Fruit fly (Drosophila melanogaster): ENCODE measurements around the gene Tet.

Tet gene

dm6 chr3L:2879005-2879826 is at the start of gene Tet:
Tet (minus strand) TSS chr3L:2879158.
- TF ChIP-seq insv (optimal IDR thresholded peaks at IDR 0.05) (no peak), Myc (optimal IDR thresholded peaks at IDR 0.05) (no peak), Sin3A (optimal IDR thresholded peaks at IDR 0.05) (no peak), h (optimal IDR thresholded peaks at IDR 0.05) (no peak), psq (optimal IDR thresholded peaks at IDR 0.05) (no peak), ttk (optimal IDR thresholded peaks at IDR 0.05) (no peak)

- no peak for TF ChIP-seq Myc (optimal IDR thresholded peaks at IDR 0.05)
- TF ChIP-seq h (optimal IDR thresholded peaks at IDR 0.05): no peak
- TF ChIP-seq insv (optimal IDR thresholded peaks at IDR 0.05): no peak
- no peak for TF ChIP-seq ttk (optimal IDR thresholded peaks at IDR 0.05)
- no peak for TF ChIP-seq Sin3A (optimal IDR thresholded peaks at IDR 0.05)
- TF ChIP-seq psq (optimal IDR thresholded peaks at IDR 0.05): no peak
Observed at dm6 chr3L:2923097-2923496, 44.1 kb upstream of the Tet start.

- TF ChIP-seq h (optimal IDR thresholded peaks at IDR 0.05) (no peak), ttk (optimal IDR thresholded peaks at IDR 0.05) (no peak), insv (optimal IDR thresholded peaks at IDR 0.05) (no peak), psq (optimal IDR thresholded peaks at IDR 0.05) (no peak), Myc (optimal IDR thresholded peaks at IDR 0.05) (no peak)
Observed at dm6 chr3L:2918628-2919027, 39.7 kb upstream of the Tet start.

- TF ChIP-seq insv (optimal IDR thresholded peaks at IDR 0.05): no peak
- no peak for TF ChIP-seq psq (optimal IDR thresholded peaks at IDR 0.05)
- no peak for TF ChIP-seq ttk (optimal IDR thresholded peaks at IDR 0.05)
- TF ChIP-seq Sin3A (optimal IDR thresholded peaks at IDR 0.05): no peak
- no peak for TF ChIP-seq Myc (optimal IDR thresholded peaks at IDR 0.05)
- no peak for TF ChIP-seq h (optimal IDR thresholded peaks at IDR 0.05)
Observed at dm6 chr3L:2916554-2916953, 37.6 kb upstream of the Tet start, which contains the start of gene CG9970. CG9970 (minus strand) TSS chr3L:2916654.

DNA sequence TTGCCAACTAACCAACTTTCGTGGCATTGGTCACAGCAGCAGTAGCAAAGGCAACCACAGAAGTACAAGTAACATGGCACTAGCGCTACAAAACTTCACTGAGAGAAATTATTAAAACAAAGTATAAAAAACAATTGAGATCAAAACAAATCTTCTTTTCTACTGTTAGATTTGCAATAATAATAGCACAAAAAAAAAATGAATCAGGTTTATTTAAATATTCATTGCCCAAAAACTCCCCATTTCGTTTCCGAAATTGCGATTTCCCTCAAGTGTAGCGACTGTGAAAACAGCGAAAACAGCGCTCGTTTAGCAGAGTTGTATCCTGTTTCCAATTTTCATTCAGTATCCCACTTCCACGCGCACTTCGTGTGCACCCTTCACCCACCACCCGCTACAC is 34.3 kb upstream of the Tet start:
- TF ChIP-seq insv (optimal IDR thresholded peaks at IDR 0.05): no peak

dm6 chr3L:2909523-2910042 is 30.6 kb upstream of the Tet start:
- no peak for TF ChIP-seq Sin3A (optimal IDR thresholded peaks at IDR 0.05)

dm6 chr3L:2906404-2906803 is 27.4 kb upstream of the Tet start:
- TF ChIP-seq h (optimal IDR thresholded peaks at IDR 0.05) (no peak), psq (optimal IDR thresholded peaks at IDR 0.05) (no peak), ttk (optimal IDR thresholded peaks at IDR 0.05) (no peak)

dm6 chr3L:2896371-2896958 is 17.5 kb upstream of the Tet start:
- TF ChIP-seq Sin3A (optimal IDR thresholded peaks at IDR 0.05) (no peak), insv (optimal IDR thresholded peaks at IDR 0.05) (no peak), Myc (optimal IDR thresholded peaks at IDR 0.05) (no peak), psq (optimal IDR thresholded peaks at IDR 0.05) (no peak), ttk (optimal IDR thresholded peaks at IDR 0.05) (no peak), h (optimal IDR thresholded peaks at IDR 0.05) (no peak)

DNA sequence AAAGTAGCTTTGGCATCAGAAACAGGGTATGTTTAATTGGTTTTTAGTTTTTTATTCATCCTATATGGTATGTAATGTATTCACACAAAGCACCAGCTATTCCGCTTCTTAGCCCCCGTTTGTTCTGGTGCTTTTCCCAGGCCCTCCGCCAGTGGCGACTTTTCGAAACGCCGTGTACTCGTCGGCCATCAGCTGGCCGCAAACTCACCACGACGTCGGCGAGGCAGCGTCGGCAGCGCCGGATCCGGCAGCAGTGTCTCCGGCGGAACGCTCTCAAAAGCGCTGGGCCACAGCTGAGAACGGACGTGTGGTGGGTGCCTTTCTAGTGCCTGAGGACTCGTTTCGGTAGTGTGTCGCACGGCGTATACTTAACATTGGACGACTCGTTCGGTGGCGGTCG is 15.8 kb upstream of the Tet start, which contains the start of gene Shab:
Gene Shab (plus strand): TSS at position 268 of the 400 bp plus-strand sequence.
- TF ChIP-seq insv (optimal IDR thresholded peaks at IDR 0.05): no peak
- no peak for TF ChIP-seq ttk (optimal IDR thresholded peaks at IDR 0.05)

DNA sequence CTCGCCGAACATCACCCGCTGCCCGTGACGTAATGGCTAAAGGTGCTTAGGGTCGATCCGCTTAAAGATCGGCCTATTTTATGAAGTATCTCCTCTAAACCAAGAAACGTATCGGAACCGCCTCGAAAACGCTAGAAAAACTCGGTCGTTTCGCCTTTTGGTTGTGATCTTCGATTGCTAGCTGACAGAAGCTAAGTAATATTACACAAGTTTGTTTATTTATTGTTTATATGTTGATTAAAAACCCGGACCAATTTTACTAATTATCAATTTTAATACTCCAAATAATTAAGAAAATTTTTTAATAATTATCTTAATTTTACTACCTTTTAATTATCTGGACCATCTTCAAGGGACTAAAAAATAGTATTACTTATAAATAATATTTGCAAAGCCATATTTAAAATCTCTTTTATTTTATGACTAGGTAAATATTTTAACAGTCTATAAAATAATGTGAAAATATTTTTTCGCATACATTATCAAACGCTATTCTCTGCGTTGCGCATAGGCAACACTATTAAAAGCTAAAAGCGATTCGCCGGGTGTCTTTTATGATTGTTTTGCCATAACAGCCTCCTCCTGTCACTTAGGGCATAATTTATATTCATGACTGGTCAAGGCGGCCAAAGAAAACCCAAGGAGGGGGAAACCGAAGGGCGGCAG is 15.0 kb upstream of the Tet start:
- TF ChIP-seq psq (optimal IDR thresholded peaks at IDR 0.05) (no peak), h (optimal IDR thresholded peaks at IDR 0.05) (no peak), insv (optimal IDR thresholded peaks at IDR 0.05) (no peak), ttk (optimal IDR thresholded peaks at IDR 0.05) (no peak)

dm6 chr3L:2892105-2892504 is 13.1 kb upstream of the Tet start, which contains the start of gene spz5:
spz5 (minus strand) TSS chr3L:2892166.
- TF ChIP-seq h (optimal IDR thresholded peaks at IDR 0.05) (no peak), ttk (optimal IDR thresholded peaks at IDR 0.05) (no peak), Sin3A (optimal IDR thresholded peaks at IDR 0.05) (no peak)

dm6 chr3L:2888150-2888549 is 9.2 kb upstream of the Tet start:
- no peak for TF ChIP-seq Sin3A (optimal IDR thresholded peaks at IDR 0.05)
- no peak for TF ChIP-seq psq (optimal IDR thresholded peaks at IDR 0.05)
- TF ChIP-seq Myc (optimal IDR thresholded peaks at IDR 0.05): no peak
- TF ChIP-seq insv (optimal IDR thresholded peaks at IDR 0.05): no peak
- no peak for TF ChIP-seq ttk (optimal IDR thresholded peaks at IDR 0.05)
- TF ChIP-seq h (optimal IDR thresholded peaks at IDR 0.05): no peak

DNA sequence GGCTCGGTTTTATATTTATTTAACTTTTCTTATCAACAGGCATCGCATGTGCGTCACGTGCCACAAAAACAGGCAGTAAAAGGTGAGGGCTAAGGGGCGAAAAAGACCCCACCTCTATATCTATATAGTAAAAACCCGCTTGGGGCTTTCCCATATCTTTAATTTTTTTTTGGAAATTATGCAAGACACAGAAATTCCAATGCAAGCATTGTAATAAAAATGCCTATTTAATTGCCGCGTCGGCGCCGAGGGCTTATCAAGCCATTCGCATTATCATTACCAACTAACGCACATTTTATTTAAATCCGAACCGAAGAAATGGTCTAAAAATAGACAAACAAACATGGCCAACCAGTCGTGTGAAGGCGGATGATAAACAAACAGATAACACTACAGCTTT is 8.4 kb upstream of the Tet start:
- TF ChIP-seq psq (optimal IDR thresholded peaks at IDR 0.05) (no peak), Myc (optimal IDR thresholded peaks at IDR 0.05) (no peak), ttk (optimal IDR thresholded peaks at IDR 0.05) (no peak), insv (optimal IDR thresholded peaks at IDR 0.05) (no peak), h (optimal IDR thresholded peaks at IDR 0.05) (no peak), Sin3A (optimal IDR thresholded peaks at IDR 0.05) (no peak)

Measured in Kc167 (cell line).